Worm (Caenorhabditis elegans): ENCODE measurements around the gene upp-1.

ce11 chrIII:7643902-7644641 is 1.2 kb upstream of the upp-1 start:
- peak; percentile 13 for TF ChIP-seq elt-1 (tag; optimal IDR thresholded peaks at IDR 0.05; ENCODE audit: borderline replicate concordance, insufficient read depth)
- TF ChIP-seq ztf-11 (tag; optimal IDR thresholded peaks at IDR 0.05), result no peak
- TF ChIP-seq bed-3 (GFP tag; optimal IDR thresholded peaks at IDR 0.05), result no peak
- TF ChIP-seq sptf-1 (tag; optimal IDR thresholded peaks at IDR 0.05), result no peak
- no peak for TF ChIP-seq snpc-4 (tag; optimal IDR thresholded peaks at IDR 0.05)
- TF ChIP-seq nhr-28 (tag; optimal IDR thresholded peaks at IDR 0.05), result no peak
- no peak for TF ChIP-seq mep-1 (tag; optimal IDR thresholded peaks at IDR 0.05)
- no peak for TF ChIP-seq lsy-2 (tag; optimal IDR thresholded peaks at IDR 0.05)
- TF ChIP-seq nhr-76 (tag; optimal IDR thresholded peaks at IDR 0.05), result no peak
- no peak for TF ChIP-seq lin-32 (GFP tag; optimal IDR thresholded peaks at IDR 0.05)
